Worm (Caenorhabditis elegans): ENCODE measurements around the gene Y75B8A.31.

ce11 chrIII:12373807-12374266, 22.4 kb downstream of the Y75B8A.31 start, which contains the start of gene glrx-5:
- no peak for TF ChIP-seq eyg-1 (tag; optimal IDR thresholded peaks at IDR 0.05)
- TF ChIP-seq dve-1 (tag; optimal IDR thresholded peaks at IDR 0.05): no peak
- TF ChIP-seq dmd-4 (tag; optimal IDR thresholded peaks at IDR 0.05; ENCODE audit: borderline replicate concordance): no peak
- TF ChIP-seq madf-2 (tag; optimal IDR thresholded peaks at IDR 0.05): no peak
- no peak for TF ChIP-seq unc-86 (tag; optimal IDR thresholded peaks at IDR 0.05)
- no peak for TF ChIP-seq F13H6.1 (tag; optimal IDR thresholded peaks at IDR 0.05)
- TF ChIP-seq ceh-18 (tag; optimal IDR thresholded peaks at IDR 0.05): no peak
- no peak for TF ChIP-seq unc-3 (GFP tag; conservative IDR thresholded peaks at IDR 0.05)
- no peak for TF ChIP-seq unc-3 (tag; optimal IDR thresholded peaks at IDR 0.05)
